Fruit fly (Drosophila melanogaster) Kc167 (cell line): ENCODE data around the gene CG31798.

Experiments used
- h ChIP-seq: fragments of >200 bp; optimal IDR thresholded peaks from 3 replicates; lab custom pipeline; 2018; ENCODE audit warnings: missing external identifiers
- insv ChIP-seq: fragments of >200 bp; optimal IDR thresholded peaks from 3 replicates; lab custom pipeline; 2018; ENCODE audit warnings: missing external identifiers
- psq ChIP-seq: fragments of >200 bp; optimal IDR thresholded peaks from 2 replicates; lab custom pipeline; 2017; ENCODE audit warnings: missing external identifiers
- ttk ChIP-seq: sonication (Bioruptor generic); optimal IDR thresholded peaks from 2 replicates; lab custom pipeline; 2017; ENCODE audit warnings: missing external identifiers

dm6 chr2L:19415133-19415532, 21.2 kb downstream of the CG31798 start:
- no peak for TF ChIP-seq psq (lab: Kevin White, UChicago)
- no peak for TF ChIP-seq ttk (lab: Kevin White, UChicago)
- TF ChIP-seq h (lab: Kevin White, UChicago), result no peak
- TF ChIP-seq insv, result no peak
